Fruit fly (Drosophila melanogaster): Measurements from ENCODE around the gene CG4793.
A peak's percentile ranks its signal among the peaks of the same experiment; 100 is the strongest.

CG4793 gene

dm6 chr2L:15909277-15909674, 13.9 kb upstream of the CG4793 start:
- TF ChIP-seq fru (GFP tag; optimal IDR thresholded peaks at IDR 0.05) (no peak), woc (GFP tag; optimal IDR thresholded peaks at IDR 0.05) (no peak), CG32264 (GFP tag; optimal IDR thresholded peaks at IDR 0.05) (no peak), Hnf4 (GFP tag; optimal IDR thresholded peaks at IDR 0.05) (no peak), lola (GFP tag; optimal IDR thresholded peaks at IDR 0.05) (no peak), h (GFP tag; optimal IDR thresholded peaks at IDR 0.05) (no peak), GATAd (GFP tag; optimal IDR thresholded peaks at IDR 0.05) (no peak), CrebA (GFP tag; optimal IDR thresholded peaks at IDR 0.05; ENCODE audit: borderline replicate concordance) (no peak), brk (GFP tag; optimal IDR thresholded peaks at IDR 0.05) (no peak), dsf (GFP tag; optimal IDR thresholded peaks at IDR 0.05; ENCODE audit: borderline replicate concordance) (no peak), Mio (GFP tag; optimal IDR thresholded peaks at IDR 0.05) (no peak), N (GFP tag; optimal IDR thresholded peaks at IDR 0.05) (no peak), Sp1 (GFP tag; optimal IDR thresholded peaks at IDR 0.05) (no peak), HLH106 (tag; optimal IDR thresholded peaks at IDR 0.05) (no peak), jim (GFP tag; optimal IDR thresholded peaks at IDR 0.05) (no peak), pan (optimal IDR thresholded peaks at IDR 0.05) (no peak), OdsH (GFP tag; optimal IDR thresholded peaks at IDR 0.05) (no peak), rgr (GFP tag; optimal IDR thresholded peaks at IDR 0.05) (no peak), foxo (GFP tag; optimal IDR thresholded peaks at IDR 0.05) (no peak), Abd-B (GFP tag; optimal IDR thresholded peaks at IDR 0.05) (no peak)

dm6 chr2L:15909826-15910225, 13.4 kb upstream of the CG4793 start:
- TF ChIP-seq CrebA (GFP tag; optimal IDR thresholded peaks at IDR 0.05; ENCODE audit: borderline replicate concordance) (no peak), ey (GFP tag; optimal IDR thresholded peaks at IDR 0.05) (no peak), br (GFP tag; optimal IDR thresholded peaks at IDR 0.05) (no peak), dmrt93B (GFP tag; optimal IDR thresholded peaks at IDR 0.05) (no peak), N (GFP tag; optimal IDR thresholded peaks at IDR 0.05) (no peak), sage (GFP tag; optimal IDR thresholded peaks at IDR 0.05) (no peak), woc (GFP tag; optimal IDR thresholded peaks at IDR 0.05) (no peak), sv (GFP tag; optimal IDR thresholded peaks at IDR 0.05) (no peak), Myc (optimal IDR thresholded peaks at IDR 0.05) (no peak), Sp1 (GFP tag; optimal IDR thresholded peaks at IDR 0.05) (no peak)

dm6 chr2L:15910937-15911590, 12.1 kb upstream of the CG4793 start:
- peak; percentile 49 for TF ChIP-seq Dif (GFP tag; optimal IDR thresholded peaks at IDR 0.05; ENCODE audit: partially characterized antibody)
- peak; percentile 85 for TF ChIP-seq CG9705 (GFP tag; optimal IDR thresholded peaks at IDR 0.05)
- peak; percentile 82 for TF ChIP-seq brk (GFP tag; optimal IDR thresholded peaks at IDR 0.05)
- peak; percentile 78 to 93 for TF ChIP-seq foxo (GFP tag; optimal IDR thresholded peaks at IDR 0.05)
- TF ChIP-seq Abd-B (GFP tag; optimal IDR thresholded peaks at IDR 0.05): no peak
- TF ChIP-seq HLH106 (tag; optimal IDR thresholded peaks at IDR 0.05): peak; percentile 93
- TF ChIP-seq jim (GFP tag; optimal IDR thresholded peaks at IDR 0.05): no peak
- peak; percentile 32 for TF ChIP-seq GATAd (GFP tag; optimal IDR thresholded peaks at IDR 0.05)
- TF ChIP-seq Hr78 (GFP tag; optimal IDR thresholded peaks at IDR 0.05): no peak
- TF ChIP-seq pan (optimal IDR thresholded peaks at IDR 0.05): no peak
- peak; percentile 98 for TF ChIP-seq OdsH (GFP tag; optimal IDR thresholded peaks at IDR 0.05)
- TF ChIP-seq Mio (GFP tag; optimal IDR thresholded peaks at IDR 0.05): peak; percentile 76
- peak; percentile 86 for TF ChIP-seq dmrt93B (GFP tag; optimal IDR thresholded peaks at IDR 0.05)
- TF ChIP-seq Myc (optimal IDR thresholded peaks at IDR 0.05): no peak
- TF ChIP-seq tai (GFP tag; optimal IDR thresholded peaks at IDR 0.05): peak; percentile 71
- TF ChIP-seq N (GFP tag; optimal IDR thresholded peaks at IDR 0.05): no peak
- peak; percentile 93 for TF ChIP-seq CG32264 (GFP tag; optimal IDR thresholded peaks at IDR 0.05)
- peak; percentile 94 for TF ChIP-seq h (GFP tag; optimal IDR thresholded peaks at IDR 0.05)
- TF ChIP-seq Vsx2 (GFP tag; optimal IDR thresholded peaks at IDR 0.05; ENCODE audit: partially characterized antibody): peak; percentile 40
- peak; percentile 90 for TF ChIP-seq psq (GFP tag; optimal IDR thresholded peaks at IDR 0.05)
- no peak for TF ChIP-seq usp (GFP tag; optimal IDR thresholded peaks at IDR 0.05)
- peak; percentile 75 for TF ChIP-seq dsf (GFP tag; optimal IDR thresholded peaks at IDR 0.05; ENCODE audit: borderline replicate concordance)
- TF ChIP-seq Sp1 (GFP tag; optimal IDR thresholded peaks at IDR 0.05): peak; percentile 90
- TF ChIP-seq Rel (GFP tag; optimal IDR thresholded peaks at IDR 0.05): peak; percentile 84
- peak; percentile 14 for TF ChIP-seq Rel (tag; optimal IDR thresholded peaks at IDR 0.05)
- peak; percentile 97 for TF ChIP-seq sv (GFP tag; optimal IDR thresholded peaks at IDR 0.05)
- peak; percentile 89 for TF ChIP-seq sage (GFP tag; optimal IDR thresholded peaks at IDR 0.05)
- peak; percentile 97 for TF ChIP-seq fru (GFP tag; optimal IDR thresholded peaks at IDR 0.05)
- peak; percentile 97 for TF ChIP-seq rgr (GFP tag; optimal IDR thresholded peaks at IDR 0.05)
- TF ChIP-seq ey (GFP tag; optimal IDR thresholded peaks at IDR 0.05): peak; percentile 97
- TF ChIP-seq Dfd (GFP tag; optimal IDR thresholded peaks at IDR 0.05): peak; percentile 3
- TF ChIP-seq dl (GFP tag; optimal IDR thresholded peaks at IDR 0.05; ENCODE audit: insufficient read depth in 1 of 2, partially characterized antibody in 2 of 2): peak; percentile 20 to 36
- TF ChIP-seq CrebA (GFP tag; optimal IDR thresholded peaks at IDR 0.05; ENCODE audit: borderline replicate concordance): peak; percentile 72
- TF ChIP-seq Jra (GFP tag; optimal IDR thresholded peaks at IDR 0.05): peak; percentile 57
- peak; percentile 93 for TF ChIP-seq woc (GFP tag; optimal IDR thresholded peaks at IDR 0.05)
- peak; percentile 43 for TF ChIP-seq Hr83 (GFP tag; optimal IDR thresholded peaks at IDR 0.05; ENCODE audit: poor library complexity, severe bottlenecking)
- peak; percentile 94 for TF ChIP-seq br (GFP tag; optimal IDR thresholded peaks at IDR 0.05)
- TF ChIP-seq lola (GFP tag; optimal IDR thresholded peaks at IDR 0.05): no peak
- TF ChIP-seq Hnf4 (GFP tag; optimal IDR thresholded peaks at IDR 0.05): peak; percentile 93

All from whole organism, wandering third instar larva.